Worm (Caenorhabditis elegans): ENCODE results near the gene fbxa-99.

The fbxa-99 gene

ce11 chrV:15982733-15983344, at the start of gene fbxa-99, which contains the start of gene F36G9.13:
Gene fbxa-99, minus strand, starts transcription at chrV:15982854.
Gene F36G9.13, plus strand, starts transcription at chrV:15983294.
- TF ChIP-seq nfya-1 (tag; optimal IDR thresholded peaks at IDR 0.05) (no peak), unc-42 (tag; optimal IDR thresholded peaks at IDR 0.05) (no peak), elt-4 (tag; optimal IDR thresholded peaks at IDR 0.05) (no peak), hlh-30 (tag; optimal IDR thresholded peaks at IDR 0.05; ENCODE audit: insufficient read depth) (no peak), hlh-13 (GFP tag; optimal IDR thresholded peaks at IDR 0.05) (no peak), syd-9 (tag; optimal IDR thresholded peaks at IDR 0.05) (no peak), ets-4 (tag; optimal IDR thresholded peaks at IDR 0.05) (no peak), C08G9.2 (tag; optimal IDR thresholded peaks at IDR 0.05) (no peak), mec-3 (tag; optimal IDR thresholded peaks at IDR 0.05; ENCODE audit: borderline replicate concordance) (no peak), unc-55 (GFP tag; optimal IDR thresholded peaks at IDR 0.05) (no peak), pqm-1 (tag; optimal IDR thresholded peaks at IDR 0.05) (no peak), ama-1 (optimal IDR thresholded peaks at IDR 0.05) (no peak), ahr-1 (tag; optimal IDR thresholded peaks at IDR 0.05) (no peak), pha-2 (tag; optimal IDR thresholded peaks at IDR 0.05) (no peak), ceh-2 (tag; optimal IDR thresholded peaks at IDR 0.05) (no peak), ceh-18 (tag; optimal IDR thresholded peaks at IDR 0.05) (no peak), unc-86 (tag; optimal IDR thresholded peaks at IDR 0.05) (no peak), ceh-9 (tag; optimal IDR thresholded peaks at IDR 0.05) (no peak), pros-1 (tag; optimal IDR thresholded peaks at IDR 0.05) (no peak), dve-1 (tag; optimal IDR thresholded peaks at IDR 0.05) (no peak)

DNA sequence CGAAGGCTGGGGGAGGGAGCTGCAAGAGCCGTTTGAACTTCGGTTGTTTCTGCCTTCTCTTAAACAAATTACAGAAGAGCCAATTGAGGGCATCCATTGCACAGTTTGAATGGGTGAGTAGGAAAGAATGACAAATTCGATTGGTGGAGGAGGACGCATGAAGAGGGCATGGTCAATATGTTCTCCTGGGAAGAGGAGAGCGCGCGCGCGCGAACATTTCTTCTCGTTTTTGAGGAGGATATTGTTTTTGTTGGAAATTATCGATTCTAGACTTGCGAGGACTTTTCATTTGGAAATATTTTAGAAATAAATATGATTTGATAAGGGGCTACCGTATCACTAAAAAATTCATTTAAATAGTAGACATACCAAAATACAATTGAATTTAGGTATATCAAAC, 48.9 kb upstream of the fbxa-99 start, which contains the start of gene T10C6.7:
TSS of gene T10C6.7 (minus strand) at position 143 of the 400 bp plus-strand sequence.
- no peak for TF ChIP-seq gmeb-2 (tag; optimal IDR thresholded peaks at IDR 0.05)
- TF ChIP-seq ceh-31 (tag; optimal IDR thresholded peaks at IDR 0.05) = no peak
- TF ChIP-seq hlh-6 (tag; optimal IDR thresholded peaks at IDR 0.05) = no peak
- no peak for TF ChIP-seq fkh-6 (tag; optimal IDR thresholded peaks at IDR 0.05)
- no peak for TF ChIP-seq hlh-8 (tag; optimal IDR thresholded peaks at IDR 0.05)
- TF ChIP-seq pat-9 (tag; optimal IDR thresholded peaks at IDR 0.05) = no peak
- no peak for TF ChIP-seq unc-86 (tag; optimal IDR thresholded peaks at IDR 0.05)
- TF ChIP-seq che-1 (tag; optimal IDR thresholded peaks at IDR 0.05) = no peak
- TF ChIP-seq Y22D7AL.16 (tag; optimal IDR thresholded peaks at IDR 0.05) = no peak
- TF ChIP-seq unc-3 (GFP tag; conservative IDR thresholded peaks at IDR 0.05) = no peak
- no peak for TF ChIP-seq unc-3 (tag; optimal IDR thresholded peaks at IDR 0.05)
- TF ChIP-seq pros-1 (tag; optimal IDR thresholded peaks at IDR 0.05) = no peak
- no peak for TF ChIP-seq nhr-11 (tag; optimal IDR thresholded peaks at IDR 0.05)
- TF ChIP-seq pax-1 (tag; optimal IDR thresholded peaks at IDR 0.05) = no peak
- TF ChIP-seq lin-11 (tag; optimal IDR thresholded peaks at IDR 0.05) = no peak
- no peak for TF ChIP-seq eyg-1 (tag; optimal IDR thresholded peaks at IDR 0.05)
- TF ChIP-seq hlh-13 (GFP tag; optimal IDR thresholded peaks at IDR 0.05) = no peak

DNA sequence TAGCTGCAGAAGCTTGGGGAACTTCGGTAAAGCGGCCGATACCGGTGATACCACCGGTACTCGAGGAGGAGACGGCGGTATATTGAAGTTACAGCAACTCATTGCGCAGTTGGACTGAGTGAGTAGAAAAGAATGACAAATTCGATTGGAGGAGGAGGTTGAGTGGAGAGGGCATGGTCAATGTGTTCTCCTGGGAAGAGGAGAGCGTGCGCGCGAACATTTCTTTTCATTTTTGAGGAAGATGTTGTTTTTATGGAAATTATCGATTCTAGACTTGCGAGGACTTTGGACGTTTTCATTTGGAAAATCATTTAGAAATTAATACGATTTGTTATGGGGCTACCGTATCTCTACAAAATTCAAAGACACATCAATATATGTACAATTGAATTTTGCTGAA, 46.6 kb upstream of the fbxa-99 start:
- TF ChIP-seq npax-4 (tag; optimal IDR thresholded peaks at IDR 0.05) = no peak
- TF ChIP-seq unc-55 (GFP tag; optimal IDR thresholded peaks at IDR 0.05) = no peak
- TF ChIP-seq ets-4 (tag; optimal IDR thresholded peaks at IDR 0.05) = no peak
- TF ChIP-seq pat-9 (tag; optimal IDR thresholded peaks at IDR 0.05) = no peak
- no peak for TF ChIP-seq sox-4 (tag; optimal IDR thresholded peaks at IDR 0.05)

DNA sequence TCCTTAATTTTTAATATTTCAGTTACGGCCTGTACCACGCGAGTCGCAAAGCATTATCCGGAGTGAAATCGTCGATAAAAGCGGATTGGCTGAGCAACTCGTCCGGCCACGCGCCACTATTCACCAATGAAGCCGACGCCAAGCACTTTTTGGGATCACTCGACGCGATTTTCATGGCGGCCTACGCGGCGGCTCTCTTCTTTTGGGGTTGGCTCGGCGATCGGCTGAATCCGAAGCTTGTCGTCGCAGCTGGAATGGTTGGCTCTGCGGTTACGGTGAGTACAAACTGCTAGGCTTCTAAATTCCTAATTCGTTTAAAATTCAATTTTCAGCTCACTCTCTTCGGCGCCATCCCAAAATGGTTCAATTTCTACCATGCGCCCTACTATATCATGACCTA, 42.3 kb upstream of the fbxa-99 start:
- TF ChIP-seq pros-1 (tag; optimal IDR thresholded peaks at IDR 0.05) (no peak), npax-4 (tag; optimal IDR thresholded peaks at IDR 0.05) (no peak), sdc-2 (tag; optimal IDR thresholded peaks at IDR 0.05) (no peak), che-1 (tag; optimal IDR thresholded peaks at IDR 0.05) (no peak), ama-1 (optimal IDR thresholded peaks at IDR 0.05) (no peak), pag-3 (tag; optimal IDR thresholded peaks at IDR 0.05; ENCODE audit: borderline replicate concordance) (no peak), unc-55 (GFP tag; optimal IDR thresholded peaks at IDR 0.05) (no peak), ceh-22 (tag; optimal IDR thresholded peaks at IDR 0.05) (no peak), ceh-6 (GFP tag; optimal IDR thresholded peaks at IDR 0.05) (no peak), ceh-14 (tag; optimal IDR thresholded peaks at IDR 0.05) (no peak), ahr-1 (tag; optimal IDR thresholded peaks at IDR 0.05) (no peak), F13H6.1 (tag; optimal IDR thresholded peaks at IDR 0.05) (no peak), ceh-24 (tag; optimal IDR thresholded peaks at IDR 0.05) (no peak), ceh-9 (tag; optimal IDR thresholded peaks at IDR 0.05) (no peak), ceh-48 (tag; optimal IDR thresholded peaks at IDR 0.05) (no peak), madf-2 (tag; optimal IDR thresholded peaks at IDR 0.05) (no peak), pqm-1 (tag; optimal IDR thresholded peaks at IDR 0.05) (no peak)

Measured in whole organism, late embryonic.